Worm (Caenorhabditis elegans): ENCODE results near the gene F35H8.2.

DNA sequence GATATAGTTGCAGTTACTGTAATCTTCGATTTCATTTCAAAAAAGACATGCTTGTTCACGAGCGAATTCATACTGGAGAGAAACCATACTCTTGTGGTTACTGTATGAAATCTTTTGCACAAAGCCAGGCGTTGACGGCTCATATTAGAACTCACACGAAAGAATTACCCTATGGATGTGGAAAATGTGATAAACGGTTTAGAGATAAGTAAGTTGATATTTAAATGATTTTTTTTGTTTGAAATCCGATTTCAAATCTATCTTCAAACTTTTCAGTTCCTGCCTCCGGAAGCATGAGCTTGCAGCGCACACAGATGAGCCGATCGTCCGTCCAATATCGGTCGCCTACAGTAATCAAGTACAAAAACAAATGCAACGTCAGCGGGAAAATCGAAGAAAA lies 3.6 kb downstream of the F35H8.2 start:
- TF ChIP-seq F57A8.1 (GFP tag; optimal IDR thresholded peaks at IDR 0.05) = no peak
- TF ChIP-seq nfya-1 (tag; optimal IDR thresholded peaks at IDR 0.05; ENCODE audit: borderline replicate concordance, insufficient read depth) = no peak
- no peak for TF ChIP-seq lin-40 (tag; optimal IDR thresholded peaks at IDR 0.05)
- no peak for TF ChIP-seq C17E4.6 (GFP tag; IDR thresholded peaks at IDR 0.05)

Data from whole organism, young adult.